Worm (Caenorhabditis elegans) whole organism, L2 larva: ENCODE measurements around the gene mog-2.

ENCODE experiments used
- C34F6.9 ChIP-seq: fragments of 150-350 bp; optimal IDR thresholded peaks from 2 replicates; lab custom pipeline; 2014; ENCODE audit warnings: missing biosample characterization, missing genetic modification characterization
- F13H6.1 ChIP-seq: sonication (generic microtip); optimal IDR thresholded peaks from 2 replicates; lab custom pipeline; 2016; ENCODE audit warnings: missing genetic modification characterization, missing compliant biosample characterization
- R02D3.7 ChIP-seq: fragments of 150-350 bp; optimal IDR thresholded peaks from 2 replicates; lab custom pipeline; 2014; ENCODE audit warnings: missing biosample characterization, missing genetic modification characterization
- Y55F3AM.14 ChIP-seq: fragments of 200-800 bp; sonication (Bioruptor generic); optimal IDR thresholded peaks from 2 replicates; lab custom pipeline; 2018; ENCODE audit warnings: mild to moderate bottlenecking, missing genetic modification characterization, missing compliant biosample characterization
- ZK546.5 ChIP-seq: sonication (generic microtip); optimal IDR thresholded peaks from 2 replicates; lab custom pipeline; 2017; ENCODE audit warnings: missing biosample characterization, missing genetic modification characterization
- alr-1 ChIP-seq: fragments of 150-350 bp; optimal IDR thresholded peaks from 2 replicates; lab custom pipeline; 2014; ENCODE audit warnings: missing biosample characterization, missing genetic modification characterization
- ama-1 ChIP-seq: fragments of 150-350 bp; optimal IDR thresholded peaks from 2 replicates; lab custom pipeline; 2018; ENCODE audit warnings: inconsistent platforms
- blmp-1 ChIP-seq: sonication (generic microtip); optimal IDR thresholded peaks from 2 replicates; lab custom pipeline; 2017; ENCODE audit warnings: missing genetic modification characterization, mild to moderate bottlenecking, missing compliant biosample characterization, antibody characterized with exemption, moderate library complexity; ENCODE audit not compliant: insufficient read depth
- ceh-16 ChIP-seq: fragments of 150-350 bp; optimal IDR thresholded peaks from 2 replicates; lab custom pipeline; 2014; ENCODE audit warnings: missing biosample characterization, missing genetic modification characterization
- ceh-82 ChIP-seq: fragments of 150-350 bp; optimal IDR thresholded peaks from 2 replicates; lab custom pipeline; 2014; ENCODE audit warnings: missing biosample characterization, missing genetic modification characterization
- dmd-4 ChIP-seq: sonication (generic microtip); optimal IDR thresholded peaks from 2 replicates; lab custom pipeline; 2017; ENCODE audit warnings: missing biosample characterization, missing genetic modification characterization
- elt-1 ChIP-seq: fragments of 150-350 bp; optimal IDR thresholded peaks from 2 replicates; lab custom pipeline; 2014; ENCODE audit warnings: missing biosample characterization, missing genetic modification characterization
- elt-3 ChIP-seq: sonication (generic microtip); optimal IDR thresholded peaks from 2 replicates; lab custom pipeline; 2017; ENCODE audit warnings: missing biosample characterization, missing genetic modification characterization
- gmeb-1 ChIP-seq: fragments of 150-350 bp; optimal IDR thresholded peaks from 2 replicates; lab custom pipeline; 2014; ENCODE audit warnings: missing biosample characterization, missing genetic modification characterization
- lin-11 ChIP-seq: fragments of 150-350 bp; sonication (generic microtip); optimal IDR thresholded peaks from 2 replicates; lab custom pipeline; 2014; ENCODE audit warnings: missing biosample characterization, missing genetic modification characterization, inconsistent platforms, mixed read lengths
- lin-39 ChIP-seq: fragments of 150-350 bp; optimal IDR thresholded peaks from 2 replicates; lab custom pipeline; 2014; ENCODE audit warnings: missing biosample characterization, missing genetic modification reagents, missing genetic modification characterization
- mab-5 ChIP-seq: fragments of 150-350 bp; optimal IDR thresholded peaks from 2 replicates; lab custom pipeline; 2014; ENCODE audit warnings: missing biosample characterization, missing genetic modification characterization
- mdl-1 ChIP-seq, 2 experiments: fragments of 150-350 bp in 1 of 2; sonication (generic microtip) in 1 of 2; optimal IDR thresholded peaks; 2 replicates each; lab custom pipeline; 2017; ENCODE audit warnings: missing biosample characterization in 2 of 2, missing genetic modification characterization in 2 of 2
- nhr-10 ChIP-seq: sonication (generic microtip); optimal IDR thresholded peaks from 2 replicates; lab custom pipeline; 2017; ENCODE audit warnings: missing biosample characterization, missing genetic modification characterization
- nhr-11 ChIP-seq: fragments of 150-350 bp; optimal IDR thresholded peaks from 2 replicates; lab custom pipeline; 2014; ENCODE audit warnings: missing biosample characterization, missing genetic modification characterization
- nhr-12 ChIP-seq: fragments of 150-350 bp; optimal IDR thresholded peaks from 2 replicates; lab custom pipeline; 2014; ENCODE audit warnings: missing biosample characterization, missing genetic modification characterization
- nhr-129 ChIP-seq: fragments of 150-350 bp; optimal IDR thresholded peaks from 2 replicates; lab custom pipeline; 2014; ENCODE audit warnings: missing biosample characterization, missing genetic modification characterization
- nhr-21 ChIP-seq: fragments of 150-350 bp; optimal IDR thresholded peaks from 2 replicates; lab custom pipeline; 2014; ENCODE audit warnings: missing biosample characterization, missing genetic modification characterization
- nhr-23 ChIP-seq: fragments of 150-350 bp; optimal IDR thresholded peaks from 2 replicates; lab custom pipeline; 2014; ENCODE audit warnings: missing biosample characterization, missing genetic modification reagents, missing genetic modification characterization
- nhr-237 ChIP-seq: fragments of 150-350 bp; optimal IDR thresholded peaks from 2 replicates; lab custom pipeline; 2014; ENCODE audit warnings: missing biosample characterization, missing genetic modification characterization
- nhr-25 ChIP-seq: fragments of 150-350 bp; sonication (generic microtip); optimal IDR thresholded peaks from 3 replicates; lab custom pipeline; 2014; ENCODE audit warnings: missing biosample characterization, missing genetic modification characterization
- nhr-6 ChIP-seq: fragments of 150-350 bp; optimal IDR thresholded peaks from 2 replicates; lab custom pipeline; 2014; ENCODE audit warnings: missing biosample characterization, missing genetic modification characterization
- sem-4 ChIP-seq: fragments of 150-350 bp; optimal IDR thresholded peaks from 2 replicates; lab custom pipeline; 2014; ENCODE audit warnings: missing biosample characterization, missing genetic modification reagents, missing genetic modification characterization
- skn-1 ChIP-seq: sonication (generic microtip); optimal IDR thresholded peaks from 2 replicates; lab custom pipeline; 2017; ENCODE audit warnings: missing biosample characterization, missing genetic modification characterization
- sma-9 ChIP-seq, 2 experiments: fragments of 150-350 bp in 1 of 2; sonication (generic microtip) in 1 of 2; optimal IDR thresholded peaks; 2 replicates each; lab custom pipeline; 2014 to 2016; ENCODE audit warnings: missing genetic modification characterization in 2 of 2, mild to moderate bottlenecking in 1 of 2, missing biosample characterization in 1 of 2, missing compliant biosample characterization in 1 of 2, missing genetic modification reagents in 1 of 2, moderate library complexity in 1 of 2
- snpc-4 ChIP-seq: fragments of 150-350 bp; optimal IDR thresholded peaks from 2 replicates; lab custom pipeline; 2014; ENCODE audit warnings: missing biosample characterization, missing genetic modification characterization
- unc-55 ChIP-seq: fragments of 150-350 bp; sonication (generic microtip); optimal IDR thresholded peaks from 3 replicates; lab custom pipeline; 2014; ENCODE audit warnings: missing biosample characterization, missing genetic modification reagents, missing genetic modification characterization
- unc-62 ChIP-seq: fragments of 150-350 bp; optimal IDR thresholded peaks from 2 replicates; lab custom pipeline; 2014; ENCODE audit warnings: missing biosample characterization, missing genetic modification reagents, missing genetic modification characterization
- ztf-1 ChIP-seq: fragments of 200-800 bp; sonication (Bioruptor generic); conservative IDR thresholded peaks from 2 replicates; pipeline ENCODE4 v1.3.6; 2022; ENCODE audit warnings: missing genetic modification characterization, missing compliant biosample characterization
- ztf-11 ChIP-seq: sonication (generic microtip); optimal IDR thresholded peaks from 2 replicates; lab custom pipeline; 2017; ENCODE audit warnings: missing biosample characterization, missing genetic modification characterization

The mog-2 gene

DNA sequence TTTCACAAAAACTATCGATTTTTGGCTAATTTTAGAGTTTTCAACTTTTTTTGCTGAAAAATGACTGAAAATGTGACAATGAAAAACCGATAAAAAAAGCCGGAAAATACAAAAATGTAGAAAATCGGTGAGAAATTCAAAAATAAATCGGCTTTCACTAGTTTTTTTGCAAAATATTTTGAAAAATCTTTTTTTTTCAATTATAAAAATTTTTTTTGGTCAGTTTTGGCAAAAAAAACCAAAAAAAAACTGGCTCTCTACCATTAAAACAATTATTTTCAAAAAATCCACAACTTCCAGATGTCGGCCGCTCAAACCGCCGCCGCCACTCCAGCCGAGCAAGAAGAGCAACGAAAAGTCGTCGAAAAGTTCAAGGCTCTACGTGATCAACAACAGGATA, 2.3 kb downstream of the mog-2 start, which contains the start of gene pfd-2:
Gene pfd-2, plus strand, starts transcription at position 301 of the 400 bp plus-strand sequence.
- TF ChIP-seq nhr-6 (no peak), blmp-1 (tag; lab: Kevin White, UChicago) (no peak), alr-1 (tag; lab: Kevin White, UChicago) (no peak), nhr-12 (tag; lab: Kevin White, UChicago) (no peak), skn-1 (tag; lab: Kevin White, UChicago) (no peak), nhr-237 (tag; lab: Kevin White, UChicago) (no peak), mdl-1 (tag; optimal IDR thresholded peaks at IDR 0.05; lab: Kevin White, UChicago) (no peak), ceh-82 (tag; lab: Kevin White, UChicago) (no peak), sem-4 (tag; lab: Kevin White, UChicago) (no peak), elt-3 (tag; lab: Kevin White, UChicago) (no peak), unc-62 (GFP tag; lab: Kevin White, UChicago) (no peak)
- TF ChIP-seq, all 48 proteins: peak for 0

DNA sequence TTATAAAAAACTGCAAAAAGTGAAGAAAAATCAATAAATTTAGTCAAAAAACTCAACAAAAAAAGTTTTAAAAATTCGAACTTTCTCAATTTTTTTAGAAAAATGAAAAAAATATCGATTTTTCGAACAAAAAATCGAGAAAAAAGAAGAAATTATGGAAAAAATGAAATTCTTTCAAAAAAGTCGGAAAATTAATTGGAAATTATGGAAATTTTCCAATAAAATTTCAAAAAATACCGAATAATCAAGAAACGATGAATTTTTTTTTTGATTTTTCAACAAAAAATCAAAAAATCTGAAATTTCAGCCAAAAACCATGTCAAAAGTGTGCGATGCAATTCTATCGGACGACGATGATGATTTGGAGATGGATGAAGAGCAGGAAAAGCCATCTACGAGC, 4.6 kb downstream of the mog-2 start, which contains the start of gene H20J04.4:
Gene H20J04.4, plus strand, starts transcription at position 301 of the 400 bp plus-strand sequence.
- TF ChIP-seq nhr-25 (tag; lab: Kevin White, UChicago) (no peak), skn-1 (tag; lab: Kevin White, UChicago) (no peak), F13H6.1 (no peak), nhr-21 (tag; lab: Kevin White, UChicago) (no peak), nhr-12 (tag; lab: Kevin White, UChicago) (no peak), snpc-4 (tag; lab: Kevin White, UChicago) (no peak), nhr-10 (tag; lab: Kevin White, UChicago) (no peak), nhr-23 (tag; lab: Kevin White, UChicago) (no peak), ztf-1 (no peak), R02D3.7 (tag; lab: Kevin White, UChicago) (no peak), sma-9 (GFP tag; optimal IDR thresholded peaks at IDR 0.05; lab: Kevin White, UChicago) (no peak), sma-9 (tag; optimal IDR thresholded peaks at IDR 0.05; lab: Kevin White, UChicago) (no peak), C34F6.9 (tag; lab: Kevin White, UChicago) (no peak), nhr-11 (no peak), unc-55 (GFP tag; lab: Kevin White, UChicago) (no peak), blmp-1 (tag; lab: Kevin White, UChicago) (no peak), ztf-11 (tag; lab: Kevin White, UChicago) (no peak)
- TF ChIP-seq, all 48 proteins: peak for 0

DNA sequence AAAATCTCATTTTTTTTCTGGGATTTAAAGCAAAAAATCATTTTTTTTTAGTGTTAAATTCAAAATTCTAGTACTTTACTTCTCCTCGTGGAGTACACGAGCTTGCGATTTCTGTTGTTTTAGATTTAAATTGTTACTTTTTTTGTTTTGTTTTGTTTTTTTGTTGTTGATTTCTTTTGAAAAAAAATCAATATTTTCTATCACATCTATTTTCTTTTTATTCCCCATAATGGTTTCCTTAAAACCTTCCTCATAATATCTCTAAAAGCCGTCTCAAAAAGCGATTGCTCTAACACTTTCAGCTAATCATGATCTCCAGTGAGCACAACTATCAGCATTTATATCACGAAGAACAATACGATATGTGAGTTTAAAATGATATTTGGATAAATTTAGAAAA, 10.3 kb downstream of the mog-2 start, which contains the start of gene madf-3:
Gene madf-3, plus strand, starts transcription at position 301 of the 400 bp plus-strand sequence.
- TF ChIP-seq unc-62 (GFP tag; lab: Kevin White, UChicago), result no peak
- TF ChIP-seq nhr-129 (tag; lab: Kevin White, UChicago), result no peak
- TF ChIP-seq snpc-4 (tag; lab: Kevin White, UChicago), result no peak
- no peak for TF ChIP-seq ama-1 (lab: Kevin White, UChicago)
- TF ChIP-seq, all 48 proteins: peak for 0

DNA sequence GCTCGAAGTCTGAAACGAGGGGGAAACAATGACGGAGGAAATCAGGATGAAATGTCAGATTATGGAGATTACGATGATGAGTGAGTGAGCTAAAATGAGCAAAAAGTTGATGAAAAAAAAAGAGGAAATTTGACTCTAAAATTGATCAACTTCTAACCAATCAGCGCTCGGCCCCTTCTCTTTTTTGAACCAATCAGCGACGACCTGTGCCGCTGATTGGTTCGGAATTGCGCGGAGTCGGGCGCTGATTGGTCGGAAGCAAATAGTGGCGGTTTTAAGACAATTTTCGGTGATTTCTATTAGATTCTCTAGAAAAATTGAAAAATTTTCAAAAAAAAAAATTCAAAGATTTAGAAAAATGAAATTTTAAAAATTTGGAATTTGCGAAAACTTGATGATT, 13.6 kb downstream of the mog-2 start:
- TF ChIP-seq unc-62 (GFP tag; lab: Kevin White, UChicago) (no peak), ceh-16 (tag; lab: Kevin White, UChicago) (no peak), dmd-4 (tag; lab: Kevin White, UChicago) (no peak), mab-5 (no peak), nhr-23 (tag; lab: Kevin White, UChicago) (no peak), gmeb-1 (tag; lab: Kevin White, UChicago) (no peak), lin-11 (no peak), nhr-12 (tag; lab: Kevin White, UChicago) (no peak), lin-39 (tag; lab: Kevin White, UChicago) (no peak), Y55F3AM.14 (no peak), unc-55 (GFP tag; lab: Kevin White, UChicago) (no peak), nhr-6 (no peak), nhr-237 (tag; lab: Kevin White, UChicago) (no peak), ZK546.5 (no peak), elt-1 (tag; lab: Kevin White, UChicago) (no peak)
- TF ChIP-seq, all 48 proteins: peak for 0
